Fruit fly (Drosophila melanogaster) whole organism, embryonic: ENCODE results near the gene CG13390.

Experiments
- Abd-B ChIP-seq: fragments of 200-800 bp; sonication (Bioruptor generic); optimal IDR thresholded peaks from 2 replicates; lab custom pipeline; 2018; ENCODE audit warnings: missing biosample characterization, mild to moderate bottlenecking, missing genetic modification characterization, moderate library complexity
- Aef1 ChIP-seq: fragments of 200-800 bp; sonication (Bioruptor generic); IDR thresholded peaks from 3 replicates; pipeline ENCODE4 v1.3.6; 2022; ENCODE audit warnings: missing biosample characterization, missing genetic modification characterization
- Antp ChIP-seq: fragments of 200-800 bp; sonication (Bioruptor generic); optimal IDR thresholded peaks from 3 replicates; lab custom pipeline; 2016; ENCODE audit warnings: missing biosample characterization, missing genetic modification characterization
- B-H1 ChIP-seq: fragments of 200-800 bp; sonication (Bioruptor generic); IDR thresholded peaks from 3 replicates; pipeline ENCODE4 v1.3.6; 2022; ENCODE audit warnings: missing biosample characterization, missing genetic modification characterization
- CG10209 ChIP-seq: fragments of 200-800 bp; sonication (Bioruptor generic); optimal IDR thresholded peaks from 3 replicates; lab custom pipeline; 2017; ENCODE audit warnings: missing biosample characterization, mild to moderate bottlenecking, missing genetic modification characterization, missing genetic modification reagents
- CG10267 ChIP-seq: fragments of 200-800 bp; sonication (Bioruptor generic); optimal IDR thresholded peaks from 2 replicates; lab custom pipeline; 2018; ENCODE audit warnings: missing biosample characterization, mild to moderate bottlenecking, missing genetic modification characterization, moderate library complexity
- CG11398 ChIP-seq: fragments of 200-800 bp; sonication (Bioruptor generic); optimal IDR thresholded peaks from 2 replicates; lab custom pipeline; 2016; ENCODE audit warnings: missing biosample characterization, missing genetic modification characterization
- CG11456 ChIP-seq: fragments of 200-800 bp; sonication (Bioruptor generic); IDR thresholded peaks from 3 replicates; pipeline ENCODE4 v1.3.6; 2022; ENCODE audit warnings: missing biosample characterization, missing genetic modification characterization
- CG11504 ChIP-seq: fragments of 200-800 bp; sonication (Bioruptor generic); optimal IDR thresholded peaks from 3 replicates; lab custom pipeline; 2019; ENCODE audit warnings: missing biosample characterization, mild to moderate bottlenecking, missing genetic modification characterization, moderate library complexity
- CG1233 ChIP-seq: fragments of 200-800 bp; sonication (Bioruptor generic); optimal IDR thresholded peaks from 4 replicates; lab custom pipeline; 2018; ENCODE audit warnings: missing biosample characterization, mild to moderate bottlenecking, missing genetic modification characterization
- CG14667 ChIP-seq: fragments of 200-800 bp; sonication (Bioruptor generic); IDR thresholded peaks from 2 replicates; pipeline ENCODE4 v1.3.6; 2022; ENCODE audit warnings: missing biosample characterization, missing genetic modification characterization
- CG16779 ChIP-seq: fragments of 200-800 bp; sonication (Bioruptor generic); IDR thresholded peaks from 2 replicates; pipeline ENCODE4 v1.3.6; 2022; ENCODE audit warnings: missing biosample characterization, missing genetic modification characterization
- CG17361 ChIP-seq: fragments of 200-800 bp; sonication (Bioruptor generic); IDR thresholded peaks from 3 replicates; pipeline ENCODE4 v1.3.6; 2022; ENCODE audit warnings: missing biosample characterization, missing genetic modification characterization
- CG1832 ChIP-seq: fragments of 200-800 bp; sonication (Bioruptor generic); optimal IDR thresholded peaks from 2 replicates; lab custom pipeline; 2017; ENCODE audit warnings: missing biosample characterization, mild to moderate bottlenecking, missing genetic modification characterization, inconsistent platforms
- CG2712 ChIP-seq: fragments of 200-800 bp; optimal IDR thresholded peaks from 3 replicates; lab custom pipeline; 2019; ENCODE audit warnings: missing biosample characterization, mild to moderate bottlenecking, missing genetic modification characterization, moderate library complexity
- CG30431 ChIP-seq: fragments of 200-800 bp; sonication (Bioruptor generic); optimal IDR thresholded peaks from 2 replicates; lab custom pipeline; 2017; ENCODE audit warnings: missing biosample characterization, missing genetic modification characterization
- CG33557 ChIP-seq: fragments of 200-800 bp; sonication (Bioruptor generic); optimal IDR thresholded peaks from 2 replicates; lab custom pipeline; 2019; ENCODE audit warnings: missing biosample characterization, mild to moderate bottlenecking, missing genetic modification characterization, moderate library complexity
- CG4854 ChIP-seq: fragments of 200-800 bp; sonication (Bioruptor generic); optimal IDR thresholded peaks from 2 replicates; lab custom pipeline; 2016; ENCODE audit warnings: missing biosample characterization, missing genetic modification characterization, inconsistent platforms
- CG6683 ChIP-seq: fragments of 200-800 bp; sonication (Bioruptor generic); optimal IDR thresholded peaks from 2 replicates; lab custom pipeline; 2017; ENCODE audit warnings: missing biosample characterization, mild to moderate bottlenecking, missing genetic modification characterization, missing genetic modification reagents
- CG9437 ChIP-seq: fragments of 200-800 bp; sonication (Bioruptor generic); optimal IDR thresholded peaks from 2 replicates; lab custom pipeline; 2018; ENCODE audit warnings: missing biosample characterization, mild to moderate bottlenecking, missing genetic modification characterization
- CG9932 ChIP-seq: fragments of 200-800 bp; sonication (Bioruptor generic); IDR thresholded peaks from 2 replicates; pipeline ENCODE4 v1.3.6; 2022; ENCODE audit warnings: missing biosample characterization, missing genetic modification characterization
- D ChIP-seq, 2 experiments: fragments of 200-800 bp in 1 of 2; fragments of >200 bp in 1 of 2; sonication (Bioruptor generic) in 1 of 2; optimal IDR thresholded peaks; 2 replicates in 1 of 2; 3 replicates in 1 of 2; lab custom pipeline; 2017; ENCODE audit warnings: mild to moderate bottlenecking in 1 of 2, missing biosample characterization in 1 of 2, missing genetic modification characterization in 1 of 2, missing genetic modification reagents in 1 of 2
- Dbx ChIP-seq: fragments of 200-800 bp; sonication (Bioruptor generic); IDR thresholded peaks from 3 replicates; pipeline ENCODE4 v1.3.6; 2022; ENCODE audit warnings: missing biosample characterization, missing genetic modification characterization
- Doc2 ChIP-seq: fragments of 200-800 bp; sonication (Bioruptor generic); IDR thresholded peaks from 2 replicates; pipeline ENCODE4 v1.3.6; 2022; ENCODE audit warnings: missing biosample characterization, missing genetic modification characterization
- GATAe ChIP-seq: fragments of 200-800 bp; sonication (Bioruptor generic); conservative IDR thresholded peaks from 2 replicates; pipeline ENCODE4 v1.3.6; 2022; ENCODE audit warnings: missing biosample characterization, missing genetic modification characterization
- Jarid2 ChIP-seq: fragments of 200-800 bp; sonication (Bioruptor generic); optimal IDR thresholded peaks from 3 replicates; lab custom pipeline; 2017; ENCODE audit warnings: mild to moderate bottlenecking, missing biosample characterization, missing genetic modification reagents, missing genetic modification characterization
- Nf-YB ChIP-seq: fragments of 200-800 bp; sonication (Bioruptor generic); optimal IDR thresholded peaks from 3 replicates; lab custom pipeline; 2019; ENCODE audit warnings: missing biosample characterization, mild to moderate bottlenecking, missing genetic modification characterization, moderate library complexity
- Opbp ChIP-seq: fragments of 200-800 bp; sonication (Bioruptor generic); IDR thresholded peaks from 3 replicates; pipeline ENCODE4 v1.3.6; 2022; ENCODE audit warnings: missing biosample characterization, missing genetic modification characterization; ENCODE audit not compliant: partially characterized antibody
- Scr ChIP-seq: fragments of 200-800 bp; sonication (Bioruptor generic); IDR thresholded peaks from 2 replicates; pipeline ENCODE4 v1.3.6; 2022; ENCODE audit warnings: missing biosample characterization, missing genetic modification characterization; ENCODE audit not compliant: partially characterized antibody
- Sry-β ChIP-seq: fragments of 200-800 bp; sonication (Bioruptor generic); optimal IDR thresholded peaks from 2 replicates; lab custom pipeline; 2018; ENCODE audit warnings: missing biosample characterization, mild to moderate bottlenecking, missing genetic modification characterization, moderate library complexity
- Trl ChIP-seq, 3 experiments: fragments of >200 bp in 2 of 3; fragments of 200-800 bp in 1 of 3; sonication (Bioruptor generic) in 1 of 3; optimal IDR thresholded peaks; 2 replicates in 1 of 3; 3 replicates in 2 of 3; lab custom pipeline; 2016 to 2017; ENCODE audit warnings: missing biosample characterization in 1 of 3, missing genetic modification characterization in 1 of 3
- Xbp1 ChIP-seq: fragments of 200-800 bp; sonication (Bioruptor generic); optimal IDR thresholded peaks from 3 replicates; lab custom pipeline; 2016; ENCODE audit warnings: missing biosample characterization, mild to moderate bottlenecking, missing genetic modification characterization
- cato ChIP-seq: fragments of 200-800 bp; sonication (Bioruptor generic); optimal IDR thresholded peaks from 2 replicates; lab custom pipeline; 2016; ENCODE audit warnings: missing biosample characterization, missing genetic modification characterization, borderline replicate concordance
- chinmo ChIP-seq: fragments of 200-800 bp; sonication (Bioruptor generic); IDR thresholded peaks from 4 replicates; pipeline ENCODE4 v1.3.6; 2022; ENCODE audit warnings: missing biosample characterization, missing genetic modification characterization; ENCODE audit not compliant: partially characterized antibody
- eyg ChIP-seq: fragments of 200-800 bp; sonication (Bioruptor generic); optimal IDR thresholded peaks from 3 replicates; lab custom pipeline; 2016; ENCODE audit warnings: missing biosample characterization, missing genetic modification characterization
- fd3F ChIP-seq: fragments of 200-800 bp; sonication (Bioruptor generic); optimal IDR thresholded peaks from 2 replicates; lab custom pipeline; 2018; ENCODE audit warnings: missing biosample characterization, mild to moderate bottlenecking, missing genetic modification characterization, moderate library complexity
- hbn ChIP-seq: fragments of 200-800 bp; sonication (Bioruptor generic); IDR thresholded peaks from 2 replicates; pipeline ENCODE4 v1.3.6; 2022; ENCODE audit warnings: missing biosample characterization, missing genetic modification characterization; ENCODE audit not compliant: partially characterized antibody
- lab ChIP-seq: fragments of 200-800 bp; sonication (Bioruptor generic); optimal IDR thresholded peaks from 3 replicates; lab custom pipeline; 2017; ENCODE audit warnings: missing biosample characterization, missing genetic modification characterization, mild to moderate bottlenecking, moderate library complexity, missing genetic modification reagents
- lola ChIP-seq, 3 experiments: fragments of >200 bp in 2 of 3; fragments of 200-800 bp in 1 of 3; sonication (Bioruptor generic) in 1 of 3; optimal IDR thresholded peaks; 2 replicates each; lab custom pipeline; 2017 to 2019; ENCODE audit warnings: missing biosample characterization in 3 of 3, missing genetic modification characterization in 3 of 3, mild to moderate bottlenecking in 1 of 3, moderate library complexity in 1 of 3
- mld ChIP-seq: fragments of 200-800 bp; sonication (Bioruptor generic); IDR thresholded peaks from 3 replicates; pipeline ENCODE4 v1.3.6; 2022; ENCODE audit warnings: missing biosample characterization, missing genetic modification characterization; ENCODE audit not compliant: partially characterized antibody
- otp ChIP-seq: fragments of 200-800 bp; sonication (Bioruptor generic); IDR thresholded peaks from 3 replicates; pipeline ENCODE4, ENCODE4 v1.3.6; 2022; ENCODE audit warnings: missing biosample characterization, missing genetic modification characterization
- peb ChIP-seq: fragments of 200-800 bp; sonication (Bioruptor generic); IDR thresholded peaks from 2 replicates; pipeline ENCODE4 v1.3.6; 2022; ENCODE audit warnings: missing biosample characterization, missing genetic modification characterization
- sens ChIP-seq: fragments of 200-800 bp; sonication (Bioruptor generic); peaks from one replicate; lab custom pipeline; 2016; ENCODE audit warnings: missing biosample characterization, missing genetic modification characterization
- tna ChIP-seq: fragments of 200-800 bp; sonication (Bioruptor generic); IDR thresholded peaks from 2 replicates; pipeline ENCODE4 v1.3.6; 2022; ENCODE audit warnings: missing biosample characterization, missing genetic modification characterization; ENCODE audit not compliant: partially characterized antibody
- trem ChIP-seq: fragments of 200-800 bp; optimal IDR thresholded peaks from 3 replicates; lab custom pipeline; 2019; ENCODE audit warnings: missing biosample characterization, mild to moderate bottlenecking, missing genetic modification characterization, moderate library complexity
- zen2 ChIP-seq: fragments of 200-800 bp; sonication (Bioruptor generic); IDR thresholded peaks from 3 replicates; pipeline ENCODE4 v1.3.6; 2022; ENCODE audit warnings: missing biosample characterization, missing genetic modification characterization; ENCODE audit not compliant: partially characterized antibody
- zf30C ChIP-seq: fragments of 200-800 bp; sonication (Bioruptor generic); optimal IDR thresholded peaks from 3 replicates; lab custom pipeline; 2018; ENCODE audit warnings: missing biosample characterization, mild to moderate bottlenecking, missing genetic modification characterization
- zfh2 ChIP-seq: fragments of 200-800 bp; sonication (Bioruptor generic); optimal IDR thresholded peaks from 2 replicates; lab custom pipeline; 2016; ENCODE audit warnings: missing biosample characterization, missing genetic modification characterization

The CG13390 gene

DNA sequence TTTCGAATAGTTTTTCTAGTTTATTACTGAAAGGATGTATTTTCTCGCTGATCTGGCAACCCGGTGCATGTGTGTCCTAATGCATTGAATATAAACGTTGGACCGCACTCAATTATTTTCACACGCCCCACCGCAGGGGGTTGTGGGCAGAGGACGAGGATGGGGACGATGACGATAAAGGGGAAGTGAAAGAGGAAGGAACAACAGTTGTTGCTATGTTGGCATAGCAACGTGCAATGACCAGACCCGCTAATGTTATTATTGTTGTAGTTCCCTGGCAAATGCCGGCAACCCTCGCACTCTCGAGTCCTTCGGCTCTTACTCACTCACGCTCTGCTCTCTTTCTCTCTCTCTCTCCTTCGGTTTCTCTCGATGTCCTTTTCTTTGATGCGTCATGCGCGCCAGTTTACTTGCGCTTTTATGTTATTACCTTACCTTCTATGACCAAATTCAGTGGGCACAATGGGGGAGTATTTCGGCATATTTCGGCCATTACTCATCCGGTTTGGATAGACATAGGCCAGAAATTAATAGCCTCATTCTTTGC is 48.1 kb upstream of the CG13390 start (continued):
- TF ChIP-seq Abd-B (GFP tag; lab: Kevin White, UChicago), result no peak
- no peak for TF ChIP-seq Opbp (GFP tag; lab: Robert Waterston, UW)
- no peak for TF ChIP-seq CG11398
- TF ChIP-seq Doc2, result no peak
- TF ChIP-seq Xbp1 (GFP tag; lab: Kevin White, UChicago), result no peak
- no peak for TF ChIP-seq peb
- no peak for TF ChIP-seq lab (GFP tag; lab: Kevin White, UChicago)
- no peak for TF ChIP-seq Jarid2 (GFP tag; lab: Kevin White, UChicago)
- TF ChIP-seq CG1832 (GFP tag; lab: Kevin White, UChicago), result peak; percentile 27
- no peak for TF ChIP-seq cato (GFP tag; lab: Kevin White, UChicago)
- no peak for TF ChIP-seq CG11504 (tag; lab: Kevin White, UChicago)
- TF ChIP-seq fd3F (GFP tag; lab: Kevin White, UChicago), result no peak
- no peak for TF ChIP-seq Sry-β (GFP tag; lab: Kevin White, UChicago)
- no peak for TF ChIP-seq CG9437 (GFP tag; lab: Kevin White, UChicago)
- no peak for TF ChIP-seq zf30C (GFP tag; lab: Kevin White, UChicago)
- TF ChIP-seq CG10209 (GFP tag; lab: Kevin White, UChicago), result no peak
- peak; percentile 71 to 73 for TF ChIP-seq Trl (optimal IDR thresholded peaks at IDR 0.05; lab: Kevin White, UChicago)
- TF ChIP-seq Trl (GFP tag; optimal IDR thresholded peaks at IDR 0.05; lab: Kevin White, UChicago), result no peak
- TF ChIP-seq sens (GFP tag; lab: Kevin White, UChicago), result peak; percentile 44
- no peak for TF ChIP-seq eyg
- no peak for TF ChIP-seq CG9932 (GFP tag; lab: Robert Waterston, UW)
- no peak for TF ChIP-seq lola (GFP tag; optimal IDR thresholded peaks at IDR 0.05; lab: Kevin White, UChicago)
- TF ChIP-seq D (optimal IDR thresholded peaks at IDR 0.05; lab: Kevin White, UChicago), result peak; percentile 19
- no peak for TF ChIP-seq D (GFP tag; optimal IDR thresholded peaks at IDR 0.05; lab: Kevin White, UChicago)
- no peak for TF ChIP-seq CG1233
- no peak for TF ChIP-seq Dbx (GFP tag; lab: Robert Waterston, UW)
- TF ChIP-seq CG2712 (tag; lab: Kevin White, UChicago), result no peak
- no peak for TF ChIP-seq CG30431 (GFP tag; lab: Kevin White, UChicago)
- no peak for TF ChIP-seq B-H1 (GFP tag; lab: Robert Waterston, UW)
- no peak for TF ChIP-seq tna
- 0 out of 4 replicates have a peak, but pooled peaks have one; percentile 13 for TF ChIP-seq chinmo (GFP tag; lab: Robert Waterston, UW)
- no peak for TF ChIP-seq CG14667 (GFP tag; lab: Robert Waterston, UW)
- no peak for TF ChIP-seq CG11456 (GFP tag; lab: Robert Waterston, UW)
- no peak for TF ChIP-seq GATAe
- no peak for TF ChIP-seq hbn (GFP tag; lab: Robert Waterston, UW)
- TF ChIP-seq Antp (GFP tag; lab: Kevin White, UChicago), result no peak
- no peak for TF ChIP-seq CG33557
- TF ChIP-seq CG4854 (GFP tag; lab: Kevin White, UChicago), result no peak
- TF ChIP-seq otp (GFP tag; lab: Robert Waterston, UW), result no peak
- TF ChIP-seq CG16779 (GFP tag; lab: Robert Waterston, UW), result no peak
- TF ChIP-seq Scr (GFP tag; lab: Robert Waterston, UW), result no peak
- no peak for TF ChIP-seq zfh2 (GFP tag; lab: Kevin White, UChicago)
- no peak for TF ChIP-seq CG10267
- no peak for TF ChIP-seq CG6683 (GFP tag; lab: Kevin White, UChicago)
- TF ChIP-seq mld, result no peak
- TF ChIP-seq zen2 (GFP tag; lab: Robert Waterston, UW), result peak; percentile 11; the same call in 1 of the 3 replicates
- no peak for TF ChIP-seq Nf-YB (GFP tag; lab: Kevin White, UChicago)
- TF ChIP-seq CG17361 (GFP tag; lab: Robert Waterston, UW), result no peak
- peak; percentile 16 for TF ChIP-seq trem (tag; lab: Kevin White, UChicago)
- no peak for TF ChIP-seq Aef1 (GFP tag; lab: Robert Waterston, UW)
